Worm (Caenorhabditis elegans): Measurements from ENCODE around the gene Y25C1A.2.

ce11 chrII:3110099-3110498 is 2.3 kb upstream of the Y25C1A.2 start:
- TF ChIP-seq mls-2 (tag; optimal IDR thresholded peaks at IDR 0.05) = no peak
- TF ChIP-seq ztf-11 (tag; optimal IDR thresholded peaks at IDR 0.05) = no peak
- no peak for TF ChIP-seq elt-3 (tag; optimal IDR thresholded peaks at IDR 0.05)
- no peak for TF ChIP-seq nhr-76 (tag; optimal IDR thresholded peaks at IDR 0.05)
- TF ChIP-seq nhr-2 (tag; optimal IDR thresholded peaks at IDR 0.05) = no peak
- no peak for TF ChIP-seq flh-1 (GFP tag; optimal IDR thresholded peaks at IDR 0.05)
- TF ChIP-seq zip-8 (tag; optimal IDR thresholded peaks at IDR 0.05) = no peak
- no peak for TF ChIP-seq lsy-2 (tag; optimal IDR thresholded peaks at IDR 0.05)

Measured in whole organism, mixed stage, embryonic.